Worm (Caenorhabditis elegans): ENCODE data around the gene R09D1.13.

Gene R09D1.13

ce11 chrII:9481427-9481826 is 36.2 kb upstream of the R09D1.13 start:
- TF ChIP-seq nhr-76 (tag; optimal IDR thresholded peaks at IDR 0.05) (no peak), pha-4 (tag; optimal IDR thresholded peaks at IDR 0.05) (peak; percentile 73)

ce11 chrII:9480006-9480405 is 34.7 kb upstream of the R09D1.13 start, which contains the start of gene T19H5.7:
T19H5.7 (minus strand) TSS chrII:9480106.
- TF ChIP-seq sea-2 (GFP tag; optimal IDR thresholded peaks at IDR 0.05), result no peak
- no peak for TF ChIP-seq mdl-1 (tag; optimal IDR thresholded peaks at IDR 0.05)
- no peak for TF ChIP-seq nhr-43 (tag; optimal IDR thresholded peaks at IDR 0.05; ENCODE audit: poor library complexity, severe bottlenecking)
- no peak for TF ChIP-seq tbx-2 (tag; optimal IDR thresholded peaks at IDR 0.05)
- TF ChIP-seq ceh-82 (tag; optimal IDR thresholded peaks at IDR 0.05), result no peak
- no peak for TF ChIP-seq skn-1 (tag; optimal IDR thresholded peaks at IDR 0.05)
- no peak for TF ChIP-seq elt-1 (tag; optimal IDR thresholded peaks at IDR 0.05)
- no peak for TF ChIP-seq daf-12 (tag; optimal IDR thresholded peaks at IDR 0.05)
- TF ChIP-seq hmg-11 (tag; optimal IDR thresholded peaks at IDR 0.05), result no peak
- no peak for TF ChIP-seq lin-39 (tag; optimal IDR thresholded peaks at IDR 0.05)
- TF ChIP-seq lsy-12 (tag; optimal IDR thresholded peaks at IDR 0.05), result no peak
- TF ChIP-seq fkh-2 (tag; optimal IDR thresholded peaks at IDR 0.05), result no peak
- no peak for TF ChIP-seq nhr-25 (tag; optimal IDR thresholded peaks at IDR 0.05)
- no peak for TF ChIP-seq snpc-4 (tag; optimal IDR thresholded peaks at IDR 0.05)

ce11 chrII:9477567-9477966 is 32.3 kb upstream of the R09D1.13 start, which contains the start of gene chil-27:
chil-27 (plus strand) TSS chrII:9477867.
- TF ChIP-seq nhr-43 (tag; optimal IDR thresholded peaks at IDR 0.05; ENCODE audit: poor library complexity, severe bottlenecking), result no peak

- TF ChIP-seq nhr-28 (tag; optimal IDR thresholded peaks at IDR 0.05) (no peak), nhr-43 (tag; optimal IDR thresholded peaks at IDR 0.05; ENCODE audit: poor library complexity, severe bottlenecking) (no peak), unc-39 (tag; optimal IDR thresholded peaks at IDR 0.05) (no peak), sea-2 (GFP tag; optimal IDR thresholded peaks at IDR 0.05) (no peak), skn-1 (tag; optimal IDR thresholded peaks at IDR 0.05) (no peak), hmg-11 (tag; optimal IDR thresholded peaks at IDR 0.05) (no peak), lsy-12 (tag; optimal IDR thresholded peaks at IDR 0.05) (no peak), nhr-67 (tag; optimal IDR thresholded peaks at IDR 0.05) (no peak), nfya-1 (tag; optimal IDR thresholded peaks at IDR 0.05; ENCODE audit: insufficient read depth) (no peak)
These were observed 29.3 kb upstream of the R09D1.13 start, which contains the start of the genes chil-25 and chil-26 for ce11 chrII:9474367-9475105. chil-25 (minus strand) TSS chrII:9474467. chil-26 (plus strand) TSS chrII:9475055.

ce11 chrII:9470027-9470426 is 24.8 kb upstream of the R09D1.13 start, which contains the start of gene T19H5.6:
T19H5.6 (minus strand) TSS chrII:9470221.
- TF ChIP-seq pqm-1 (tag; optimal IDR thresholded peaks at IDR 0.05), result peak; percentile 52
- no peak for TF ChIP-seq R02D3.7 (tag; optimal IDR thresholded peaks at IDR 0.05)
- TF ChIP-seq elt-2 (tag; optimal IDR thresholded peaks at IDR 0.05), result peak; percentile 71

ce11 chrII:9468414-9468813 is 23.1 kb upstream of the R09D1.13 start, which contains the start of gene chil-23:
chil-23 (minus strand) TSS chrII:9468611.
- TF ChIP-seq elt-2 (tag; optimal IDR thresholded peaks at IDR 0.05) (peak; percentile 96), lin-15B (tag; optimal IDR thresholded peaks at IDR 0.05) (no peak), pqm-1 (tag; optimal IDR thresholded peaks at IDR 0.05) (peak; percentile 97), jun-1 (tag; optimal IDR thresholded peaks at IDR 0.05) (peak; percentile 82), pha-4 (tag; optimal IDR thresholded peaks at IDR 0.05) (peak; percentile 49), fkh-2 (tag; optimal IDR thresholded peaks at IDR 0.05) (no peak)

- TF ChIP-seq elt-1 (tag; optimal IDR thresholded peaks at IDR 0.05) (no peak), nhr-237 (tag; optimal IDR thresholded peaks at IDR 0.05) (no peak), nhr-12 (tag; optimal IDR thresholded peaks at IDR 0.05) (no peak), ztf-4 (tag; optimal IDR thresholded peaks at IDR 0.05) (no peak), eor-1 (tag; optimal IDR thresholded peaks at IDR 0.05) (no peak), nhr-11 (tag; optimal IDR thresholded peaks at IDR 0.05) (no peak), nhr-67 (tag; optimal IDR thresholded peaks at IDR 0.05) (no peak), nhr-25 (tag; optimal IDR thresholded peaks at IDR 0.05) (no peak), elt-2 (tag; optimal IDR thresholded peaks at IDR 0.05) (no peak), nhr-77 (tag; optimal IDR thresholded peaks at IDR 0.05) (no peak), jun-1 (tag; optimal IDR thresholded peaks at IDR 0.05) (no peak)
These were observed 20.8 kb upstream of the R09D1.13 start, which contains the start of gene chil-22 for ce11 chrII:9466095-9466494. chil-22 (minus strand) TSS chrII:9466195.

All from whole organism, L3 larva.